Worm (Caenorhabditis elegans) whole organism, L2 larva: ENCODE data around the gene clec-144.

Experiments
- C34F6.9 ChIP-seq: fragments of 150-350 bp; optimal IDR thresholded peaks from 2 replicates; lab custom pipeline; 2014; ENCODE audit warnings: missing biosample characterization, missing genetic modification characterization
- F13H6.1 ChIP-seq: sonication (generic microtip); optimal IDR thresholded peaks from 2 replicates; lab custom pipeline; 2016; ENCODE audit warnings: missing genetic modification characterization, missing compliant biosample characterization
- R02D3.7 ChIP-seq: fragments of 150-350 bp; optimal IDR thresholded peaks from 2 replicates; lab custom pipeline; 2014; ENCODE audit warnings: missing biosample characterization, missing genetic modification characterization
- Y55F3AM.14 ChIP-seq: fragments of 200-800 bp; sonication (Bioruptor generic); optimal IDR thresholded peaks from 2 replicates; lab custom pipeline; 2018; ENCODE audit warnings: mild to moderate bottlenecking, missing genetic modification characterization, missing compliant biosample characterization
- ZK546.5 ChIP-seq: sonication (generic microtip); optimal IDR thresholded peaks from 2 replicates; lab custom pipeline; 2017; ENCODE audit warnings: missing biosample characterization, missing genetic modification characterization
- alr-1 ChIP-seq: fragments of 150-350 bp; optimal IDR thresholded peaks from 2 replicates; lab custom pipeline; 2014; ENCODE audit warnings: missing biosample characterization, missing genetic modification characterization
- aly-2 ChIP-seq: fragments of 150-350 bp; optimal IDR thresholded peaks from 2 replicates; lab custom pipeline; 2014; ENCODE audit warnings: missing biosample characterization, missing genetic modification characterization
- ama-1 ChIP-seq: fragments of 150-350 bp; optimal IDR thresholded peaks from 2 replicates; lab custom pipeline; 2018; ENCODE audit warnings: inconsistent platforms
- blmp-1 ChIP-seq: sonication (generic microtip); optimal IDR thresholded peaks from 2 replicates; lab custom pipeline; 2017; ENCODE audit warnings: missing genetic modification characterization, mild to moderate bottlenecking, missing compliant biosample characterization, antibody characterized with exemption, moderate library complexity; ENCODE audit not compliant: insufficient read depth
- ceh-16 ChIP-seq: fragments of 150-350 bp; optimal IDR thresholded peaks from 2 replicates; lab custom pipeline; 2014; ENCODE audit warnings: missing biosample characterization, missing genetic modification characterization
- ceh-82 ChIP-seq: fragments of 150-350 bp; optimal IDR thresholded peaks from 2 replicates; lab custom pipeline; 2014; ENCODE audit warnings: missing biosample characterization, missing genetic modification characterization
- crh-2 ChIP-seq: sonication (generic microtip); optimal IDR thresholded peaks from 2 replicates; lab custom pipeline; 2017; ENCODE audit warnings: missing biosample characterization, missing genetic modification characterization
- dmd-4 ChIP-seq: sonication (generic microtip); optimal IDR thresholded peaks from 2 replicates; lab custom pipeline; 2017; ENCODE audit warnings: missing biosample characterization, missing genetic modification characterization
- egl-27 ChIP-seq: sonication (generic microtip); optimal IDR thresholded peaks from 3 replicates; lab custom pipeline; 2017; ENCODE audit warnings: missing biosample characterization, missing genetic modification reagents, missing genetic modification characterization
- elt-1 ChIP-seq: fragments of 150-350 bp; optimal IDR thresholded peaks from 2 replicates; lab custom pipeline; 2014; ENCODE audit warnings: missing biosample characterization, missing genetic modification characterization
- elt-3 ChIP-seq: sonication (generic microtip); optimal IDR thresholded peaks from 2 replicates; lab custom pipeline; 2017; ENCODE audit warnings: missing biosample characterization, missing genetic modification characterization
- fos-1 ChIP-seq: fragments of 150-350 bp; optimal IDR thresholded peaks from 2 replicates; lab custom pipeline; 2014; ENCODE audit warnings: missing biosample characterization, missing genetic modification characterization
- gmeb-1 ChIP-seq: fragments of 150-350 bp; optimal IDR thresholded peaks from 2 replicates; lab custom pipeline; 2014; ENCODE audit warnings: missing biosample characterization, missing genetic modification characterization
- lin-11 ChIP-seq: fragments of 150-350 bp; sonication (generic microtip); optimal IDR thresholded peaks from 2 replicates; lab custom pipeline; 2014; ENCODE audit warnings: missing biosample characterization, missing genetic modification characterization, inconsistent platforms, mixed read lengths
- lin-13 ChIP-seq: fragments of 150-350 bp; optimal IDR thresholded peaks from 2 replicates; lab custom pipeline; 2014; ENCODE audit warnings: missing biosample characterization, missing genetic modification reagents, missing genetic modification characterization
- lin-39 ChIP-seq: fragments of 150-350 bp; optimal IDR thresholded peaks from 2 replicates; lab custom pipeline; 2014; ENCODE audit warnings: missing biosample characterization, missing genetic modification reagents, missing genetic modification characterization
- lsy-2 ChIP-seq, 2 experiments: fragments of 150-350 bp in 1 of 2; sonication (generic microtip) in 1 of 2; optimal IDR thresholded peaks; 2 replicates each; lab custom pipeline; 2014 to 2017; ENCODE audit warnings: missing biosample characterization in 2 of 2, missing genetic modification characterization in 2 of 2
- mab-5 ChIP-seq: fragments of 150-350 bp; optimal IDR thresholded peaks from 2 replicates; lab custom pipeline; 2014; ENCODE audit warnings: missing biosample characterization, missing genetic modification characterization
- mbf-1 ChIP-seq: sonication (generic microtip); optimal IDR thresholded peaks from 2 replicates; lab custom pipeline; 2017; ENCODE audit warnings: missing biosample characterization, missing genetic modification characterization
- mdl-1 ChIP-seq, 2 experiments: fragments of 150-350 bp in 1 of 2; sonication (generic microtip) in 1 of 2; optimal IDR thresholded peaks; 2 replicates each; lab custom pipeline; 2017; ENCODE audit warnings: missing biosample characterization in 2 of 2, missing genetic modification characterization in 2 of 2
- nhr-10 ChIP-seq: sonication (generic microtip); optimal IDR thresholded peaks from 2 replicates; lab custom pipeline; 2017; ENCODE audit warnings: missing biosample characterization, missing genetic modification characterization
- nhr-11 ChIP-seq: fragments of 150-350 bp; optimal IDR thresholded peaks from 2 replicates; lab custom pipeline; 2014; ENCODE audit warnings: missing biosample characterization, missing genetic modification characterization
- nhr-12 ChIP-seq: fragments of 150-350 bp; optimal IDR thresholded peaks from 2 replicates; lab custom pipeline; 2014; ENCODE audit warnings: missing biosample characterization, missing genetic modification characterization
- nhr-129 ChIP-seq: fragments of 150-350 bp; optimal IDR thresholded peaks from 2 replicates; lab custom pipeline; 2014; ENCODE audit warnings: missing biosample characterization, missing genetic modification characterization
- nhr-21 ChIP-seq: fragments of 150-350 bp; optimal IDR thresholded peaks from 2 replicates; lab custom pipeline; 2014; ENCODE audit warnings: missing biosample characterization, missing genetic modification characterization
- nhr-23 ChIP-seq: fragments of 150-350 bp; optimal IDR thresholded peaks from 2 replicates; lab custom pipeline; 2014; ENCODE audit warnings: missing biosample characterization, missing genetic modification reagents, missing genetic modification characterization
- nhr-237 ChIP-seq: fragments of 150-350 bp; optimal IDR thresholded peaks from 2 replicates; lab custom pipeline; 2014; ENCODE audit warnings: missing biosample characterization, missing genetic modification characterization
- nhr-25 ChIP-seq: fragments of 150-350 bp; sonication (generic microtip); optimal IDR thresholded peaks from 3 replicates; lab custom pipeline; 2014; ENCODE audit warnings: missing biosample characterization, missing genetic modification characterization
- nhr-6 ChIP-seq: fragments of 150-350 bp; optimal IDR thresholded peaks from 2 replicates; lab custom pipeline; 2014; ENCODE audit warnings: missing biosample characterization, missing genetic modification characterization
- nhr-77 ChIP-seq: fragments of 150-350 bp; optimal IDR thresholded peaks from 2 replicates; lab custom pipeline; 2014; ENCODE audit warnings: missing biosample characterization, missing genetic modification characterization
- peb-1 ChIP-seq: fragments of 150-350 bp; optimal IDR thresholded peaks from 2 replicates; lab custom pipeline; 2014; ENCODE audit warnings: missing biosample characterization, missing genetic modification characterization
- sem-4 ChIP-seq: fragments of 150-350 bp; optimal IDR thresholded peaks from 2 replicates; lab custom pipeline; 2014; ENCODE audit warnings: missing biosample characterization, missing genetic modification reagents, missing genetic modification characterization
- skn-1 ChIP-seq: sonication (generic microtip); optimal IDR thresholded peaks from 2 replicates; lab custom pipeline; 2017; ENCODE audit warnings: missing biosample characterization, missing genetic modification characterization
- sma-3 ChIP-seq: sonication (generic microtip); optimal IDR thresholded peaks from 2 replicates; lab custom pipeline; 2016; ENCODE audit warnings: missing genetic modification reagents, missing genetic modification characterization, missing compliant biosample characterization
- sma-9 ChIP-seq, 2 experiments: fragments of 150-350 bp in 1 of 2; sonication (generic microtip) in 1 of 2; optimal IDR thresholded peaks; 2 replicates each; lab custom pipeline; 2014 to 2016; ENCODE audit warnings: missing genetic modification characterization in 2 of 2, mild to moderate bottlenecking in 1 of 2, missing biosample characterization in 1 of 2, missing compliant biosample characterization in 1 of 2, missing genetic modification reagents in 1 of 2, moderate library complexity in 1 of 2
- snpc-4 ChIP-seq: fragments of 150-350 bp; optimal IDR thresholded peaks from 2 replicates; lab custom pipeline; 2014; ENCODE audit warnings: missing biosample characterization, missing genetic modification characterization
- unc-39 ChIP-seq: fragments of 150-350 bp; optimal IDR thresholded peaks from 2 replicates; lab custom pipeline; 2014; ENCODE audit warnings: missing biosample characterization, missing genetic modification characterization
- unc-55 ChIP-seq: fragments of 150-350 bp; sonication (generic microtip); optimal IDR thresholded peaks from 3 replicates; lab custom pipeline; 2014; ENCODE audit warnings: missing biosample characterization, missing genetic modification reagents, missing genetic modification characterization
- unc-62 ChIP-seq: fragments of 150-350 bp; optimal IDR thresholded peaks from 2 replicates; lab custom pipeline; 2014; ENCODE audit warnings: missing biosample characterization, missing genetic modification reagents, missing genetic modification characterization
- zag-1 ChIP-seq: fragments of 150-350 bp; optimal IDR thresholded peaks from 2 replicates; lab custom pipeline; 2014; ENCODE audit warnings: missing biosample characterization, missing genetic modification characterization
- ztf-1 ChIP-seq: fragments of 200-800 bp; sonication (Bioruptor generic); conservative IDR thresholded peaks from 2 replicates; pipeline ENCODE4 v1.3.6; 2022; ENCODE audit warnings: missing genetic modification characterization, missing compliant biosample characterization
- ztf-11 ChIP-seq: sonication (generic microtip); optimal IDR thresholded peaks from 2 replicates; lab custom pipeline; 2017; ENCODE audit warnings: missing biosample characterization, missing genetic modification characterization
- ztf-4 ChIP-seq: fragments of 150-350 bp; optimal IDR thresholded peaks from 2 replicates; lab custom pipeline; 2014; ENCODE audit warnings: missing biosample characterization, missing genetic modification characterization

clec-144 gene

DNA sequence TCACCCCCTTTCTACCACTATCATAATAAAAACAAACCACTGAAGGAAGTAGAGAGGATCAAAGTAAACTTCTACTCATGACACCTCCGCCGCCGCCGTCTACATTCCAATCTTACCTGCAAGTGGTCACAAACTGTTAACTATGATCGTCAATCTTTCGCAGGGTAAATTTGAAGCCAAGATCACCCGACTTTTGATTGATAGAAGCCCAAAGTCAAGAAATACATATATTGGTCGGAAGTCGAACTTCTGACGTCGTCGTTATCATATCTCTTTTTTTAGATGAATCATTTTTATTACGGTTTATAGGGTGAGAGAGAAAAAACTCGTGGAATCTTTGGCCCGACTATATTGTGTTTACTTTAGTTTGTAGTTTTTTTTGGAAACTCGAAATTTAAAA is 6.0 kb upstream of the clec-144 start:
- no peak for TF ChIP-seq gmeb-1 (tag; lab: Kevin White, UChicago)
- TF ChIP-seq nhr-129 (tag; lab: Kevin White, UChicago), result no peak
- no peak for TF ChIP-seq nhr-6 (tag; lab: Kevin White, UChicago)
- no peak for TF ChIP-seq ztf-1 (GFP tag; lab: Robert Waterston, UW)
- TF ChIP-seq sma-3, result peak; percentile 66
- no peak for TF ChIP-seq ceh-82 (tag; lab: Kevin White, UChicago)
- no peak for TF ChIP-seq nhr-10
- no peak for TF ChIP-seq elt-1 (tag; lab: Kevin White, UChicago)
- TF ChIP-seq ZK546.5 (tag; lab: Kevin White, UChicago), result no peak
- TF ChIP-seq mab-5 (tag; lab: Kevin White, UChicago), result no peak
- TF ChIP-seq nhr-21 (tag; lab: Kevin White, UChicago), result peak; percentile 79
- no peak for TF ChIP-seq mbf-1 (tag; lab: Kevin White, UChicago)
- no peak for TF ChIP-seq nhr-77 (tag; lab: Kevin White, UChicago)
- TF ChIP-seq lin-39 (tag; lab: Kevin White, UChicago), result no peak
- no peak for TF ChIP-seq Y55F3AM.14 (GFP tag; lab: Kevin White, UChicago)
- no peak for TF ChIP-seq dmd-4 (tag; lab: Kevin White, UChicago)
- TF ChIP-seq sma-9 (GFP tag; optimal IDR thresholded peaks at IDR 0.05; lab: Kevin White, UChicago), result peak; percentile 95
- TF ChIP-seq sma-9 (tag; optimal IDR thresholded peaks at IDR 0.05; lab: Kevin White, UChicago), result no peak
- peak; percentile 24 for TF ChIP-seq egl-27 (tag; lab: Kevin White, UChicago)
- TF ChIP-seq sem-4 (tag; lab: Kevin White, UChicago), result no peak
- TF ChIP-seq elt-3, result no peak
- no peak for TF ChIP-seq ceh-16
- no peak for TF ChIP-seq aly-2 (tag; lab: Kevin White, UChicago)
- no peak for TF ChIP-seq ama-1 (lab: Kevin White, UChicago)
- no peak for TF ChIP-seq C34F6.9
- TF ChIP-seq ztf-11 (tag; lab: Kevin White, UChicago), result no peak
- no peak for TF ChIP-seq zag-1
- no peak for TF ChIP-seq unc-39 (tag; lab: Kevin White, UChicago)
- no peak for TF ChIP-seq crh-2 (tag; lab: Kevin White, UChicago)
- peak; percentile 5 for TF ChIP-seq blmp-1 (tag; lab: Kevin White, UChicago)
- TF ChIP-seq nhr-12 (tag; lab: Kevin White, UChicago), result no peak
- no peak for TF ChIP-seq lin-13
- TF ChIP-seq nhr-25 (tag; lab: Kevin White, UChicago), result peak; percentile 77
- no peak for TF ChIP-seq nhr-11 (tag; lab: Kevin White, UChicago)
- TF ChIP-seq mdl-1 (tag; optimal IDR thresholded peaks at IDR 0.05; lab: Kevin White, UChicago), result peak in 1 of 2 experiments; percentile 16
- no peak for TF ChIP-seq peb-1
- no peak for TF ChIP-seq ztf-4
- TF ChIP-seq snpc-4 (tag; lab: Kevin White, UChicago), result no peak
- TF ChIP-seq R02D3.7, result no peak
- no peak for TF ChIP-seq unc-62 (GFP tag; lab: Kevin White, UChicago)
- no peak for TF ChIP-seq unc-55 (GFP tag; lab: Kevin White, UChicago)
- TF ChIP-seq nhr-237 (tag; lab: Kevin White, UChicago), result no peak
- TF ChIP-seq nhr-23 (tag; lab: Kevin White, UChicago), result no peak
- no peak for TF ChIP-seq lin-11 (tag; lab: Kevin White, UChicago)
- no peak for TF ChIP-seq lsy-2 (tag; optimal IDR thresholded peaks at IDR 0.05; lab: Kevin White, UChicago)
- no peak for TF ChIP-seq F13H6.1
- TF ChIP-seq fos-1 (tag; lab: Kevin White, UChicago), result no peak
- no peak for TF ChIP-seq alr-1
- no peak for TF ChIP-seq skn-1
